Worm (Caenorhabditis elegans) whole organism, L4/young adult: ENCODE measurements around the gene dyn-1.

Experiments
- W03F9.2 ChIP-seq: fragments of 150-350 bp; optimal IDR thresholded peaks from 2 replicates; lab custom pipeline; 2014; ENCODE audit warnings: missing biosample characterization, missing genetic modification characterization
- dao-5 ChIP-seq: sonication (generic microtip); optimal IDR thresholded peaks from 2 replicates; lab custom pipeline; 2016; ENCODE audit warnings: missing genotype, missing genetic modification characterization, moderate library complexity, missing compliant biosample characterization
- him-1 ChIP-seq: sonication (generic microtip); optimal IDR thresholded peaks from 2 replicates; lab custom pipeline; 2016; ENCODE audit warnings: missing genotype, missing genetic modification reagents, missing genetic modification characterization, missing compliant biosample characterization

ce11 chrX:15536017-15536416 is 32.7 kb upstream of the dyn-1 start:
- no peak for TF ChIP-seq him-1 (tag; lab: Kevin White, UChicago)
- no peak for TF ChIP-seq dao-5 (tag; lab: Kevin White, UChicago)
- TF ChIP-seq W03F9.2, result no peak
